Worm (Caenorhabditis elegans) whole organism, L4 larva: ENCODE data around the gene srh-11.

Experiments
- D1046.2 ChIP-seq: fragments of 200-800 bp; sonication (Bioruptor generic); IDR thresholded peaks from 2 replicates; pipeline ENCODE4 v1.3.6; 2022; ENCODE audit warnings: missing genetic modification characterization, missing compliant biosample characterization
- F44E2.7 ChIP-seq: fragments of 200-800 bp; sonication (Bioruptor generic); IDR thresholded peaks from 2 replicates; pipeline ENCODE4 v2.1.2; 2022; ENCODE audit warnings: missing genetic modification characterization, missing compliant biosample characterization
- R02D3.7 ChIP-seq: fragments of 150-350 bp; sonication (generic microtip); optimal IDR thresholded peaks from 3 replicates; lab custom pipeline; 2014; ENCODE audit warnings: missing biosample characterization, missing genetic modification characterization
- Y48G9A.11 ChIP-seq: fragments of 200-800 bp; sonication (Bioruptor generic); IDR thresholded peaks from 2 replicates; pipeline ENCODE4 v1.3.6; 2022; ENCODE audit warnings: missing genetic modification reagents, missing genetic modification characterization, missing compliant biosample characterization
- Y5F2A.4 ChIP-seq: fragments of 200-800 bp; sonication (Bioruptor generic); optimal IDR thresholded peaks from 2 replicates; lab custom pipeline; 2018; ENCODE audit warnings: mild to moderate bottlenecking, missing genetic modification characterization, missing compliant biosample characterization
- Y75B8A.6 ChIP-seq: fragments of 200-800 bp; sonication (Bioruptor generic); IDR thresholded peaks from 2 replicates; pipeline ENCODE4 v1.3.6; 2022; ENCODE audit warnings: missing genetic modification reagents, missing genetic modification characterization, missing compliant biosample characterization
- attf-4 ChIP-seq: sonication (generic microtip); optimal IDR thresholded peaks from 3 replicates; lab custom pipeline; 2017; ENCODE audit warnings: missing biosample characterization, missing genetic modification characterization
- ceh-20 ChIP-seq: fragments of 200-800 bp; sonication (Bioruptor generic); IDR thresholded peaks from 2 replicates; pipeline ENCODE4 v1.3.6; 2022; ENCODE audit warnings: missing genetic modification reagents, missing genetic modification characterization, missing compliant biosample characterization
- ceh-28 ChIP-seq: fragments of 150-350 bp; optimal IDR thresholded peaks from 2 replicates; lab custom pipeline; 2014; ENCODE audit warnings: missing biosample characterization, missing genetic modification reagents, missing genetic modification characterization
- ceh-32 ChIP-seq: sonication (generic microtip); optimal IDR thresholded peaks from 2 replicates; lab custom pipeline; 2016; ENCODE audit warnings: mild to moderate bottlenecking, missing genetic modification characterization, missing compliant biosample characterization; ENCODE audit not compliant: poor library complexity
- ceh-44 ChIP-seq: fragments of 200-800 bp; sonication (Bioruptor generic); IDR thresholded peaks from 2 replicates; pipeline ENCODE4 v1.3.6; 2022; ENCODE audit warnings: missing genetic modification reagents, missing genetic modification characterization, missing compliant biosample characterization
- ceh-62 ChIP-seq: sonication (generic microtip); optimal IDR thresholded peaks from 2 replicates; lab custom pipeline; 2017; ENCODE audit warnings: missing biosample characterization, missing genetic modification characterization
- ctbp-1 ChIP-seq: fragments of 200-800 bp; sonication (Bioruptor generic); IDR thresholded peaks from 2 replicates; pipeline ENCODE4 v1.3.6; 2022; ENCODE audit warnings: missing genetic modification reagents, missing genetic modification characterization, missing compliant biosample characterization
- daf-12 ChIP-seq: fragments of 150-350 bp; optimal IDR thresholded peaks from 2 replicates; lab custom pipeline; 2014; ENCODE audit warnings: missing biosample characterization, missing genetic modification reagents, missing genetic modification characterization
- dmd-9 ChIP-seq: fragments of 200-800 bp; sonication (Bioruptor generic); IDR thresholded peaks from 2 replicates; pipeline ENCODE4 v1.3.6; 2022; ENCODE audit warnings: missing genetic modification reagents, missing genetic modification characterization, missing compliant biosample characterization
- egl-27 ChIP-seq: sonication (generic microtip); optimal IDR thresholded peaks from 3 replicates; lab custom pipeline; 2017; ENCODE audit warnings: missing biosample characterization, missing genetic modification reagents, missing genetic modification characterization
- egl-43 ChIP-seq: fragments of 200-800 bp; sonication (Bioruptor generic); IDR thresholded peaks from 2 replicates; pipeline ENCODE4 v1.3.6; 2022; ENCODE audit warnings: missing genetic modification reagents, missing genetic modification characterization, missing compliant biosample characterization
- fkh-10 ChIP-seq: fragments of 150-350 bp; optimal IDR thresholded peaks from 2 replicates; lab custom pipeline; 2014; ENCODE audit warnings: missing biosample characterization, missing genetic modification reagents, missing genetic modification characterization
- fos-1 ChIP-seq: fragments of 150-350 bp; optimal IDR thresholded peaks from 2 replicates; lab custom pipeline; 2014; ENCODE audit warnings: missing biosample characterization, missing genetic modification characterization
- hif-1 ChIP-seq, 2 experiments: sonication (generic microtip); optimal IDR thresholded peaks; 2 replicates each; lab custom pipeline; 2016 to 2017; ENCODE audit warnings: missing compliant biosample characterization in 2 of 2, missing genetic modification characterization in 2 of 2, missing genetic modification reagents in 2 of 2, missing genotype in 2 of 2, mild to moderate bottlenecking in 1 of 2
- hlh-30 ChIP-seq: sonication (generic microtip); optimal IDR thresholded peaks from 2 replicates; lab custom pipeline; 2017; ENCODE audit warnings: antibody characterized with exemption, mild to moderate bottlenecking, missing genetic modification characterization, missing compliant biosample characterization; ENCODE audit not compliant: insufficient read depth
- hmg-1.1 ChIP-seq: fragments of 200-800 bp; sonication (Bioruptor generic); IDR thresholded peaks from 2 replicates; pipeline ENCODE4 v1.3.6; 2022; ENCODE audit warnings: missing genetic modification reagents, missing genetic modification characterization, missing compliant biosample characterization
- lin-13 ChIP-seq: fragments of 150-350 bp; optimal IDR thresholded peaks from 2 replicates; lab custom pipeline; 2014; ENCODE audit warnings: missing biosample characterization, missing genetic modification reagents, missing genetic modification characterization
- madf-5 ChIP-seq, 2 experiments: fragments of 200-800 bp; sonication (Bioruptor generic); IDR thresholded peaks; 2 replicates each; pipeline ENCODE4 v1.3.6; 2022; ENCODE audit warnings: missing compliant biosample characterization in 2 of 2, missing genetic modification characterization in 2 of 2
- madf-9 ChIP-seq: fragments of 200-800 bp; sonication (Bioruptor generic); conservative IDR thresholded peaks from 2 replicates; pipeline ENCODE4 v1.3.6; 2022; ENCODE audit warnings: missing genetic modification reagents, missing genetic modification characterization, missing compliant biosample characterization
- mdl-1 ChIP-seq, 2 experiments: fragments of 150-350 bp in 1 of 2; sonication (generic microtip) in 1 of 2; optimal IDR thresholded peaks; 2 replicates each; lab custom pipeline; 2014 to 2017; ENCODE audit warnings: missing biosample characterization in 2 of 2, missing genetic modification characterization in 2 of 2
- mep-1 ChIP-seq: fragments of 150-350 bp; sonication (generic microtip); optimal IDR thresholded peaks from 3 replicates; lab custom pipeline; 2014; ENCODE audit warnings: missing biosample characterization, missing genetic modification characterization
- mes-2 ChIP-seq: sonication (generic microtip); optimal IDR thresholded peaks from 2 replicates; lab custom pipeline; 2016; ENCODE audit warnings: missing genotype, mild to moderate bottlenecking, missing genetic modification characterization, missing compliant biosample characterization; ENCODE audit not compliant: poor library complexity, severe bottlenecking
- mxl-2 ChIP-seq: fragments of 200-800 bp; sonication (Bioruptor generic); conservative IDR thresholded peaks from 2 replicates; pipeline ENCODE4 v1.3.6; 2022; ENCODE audit warnings: missing genetic modification reagents, missing genetic modification characterization, missing compliant biosample characterization
- nhr-10 ChIP-seq: fragments of 150-350 bp; optimal IDR thresholded peaks from 2 replicates; lab custom pipeline; 2014; ENCODE audit warnings: missing biosample characterization, missing genetic modification characterization
- nhr-102 ChIP-seq: sonication (generic microtip); optimal IDR thresholded peaks from 2 replicates; lab custom pipeline; 2016; ENCODE audit warnings: mild to moderate bottlenecking, missing genetic modification characterization, moderate library complexity, missing compliant biosample characterization
- nhr-237 ChIP-seq: sonication (generic microtip); optimal IDR thresholded peaks from 2 replicates; lab custom pipeline; 2017; ENCODE audit warnings: missing biosample characterization, missing genetic modification characterization
- nhr-25 ChIP-seq: sonication (generic microtip); optimal IDR thresholded peaks from 2 replicates; lab custom pipeline; 2017; ENCODE audit warnings: missing genetic modification characterization, mild to moderate bottlenecking, missing compliant biosample characterization, antibody characterized with exemption, moderate library complexity, borderline replicate concordance; ENCODE audit not compliant: insufficient read depth
- nhr-41 ChIP-seq: fragments of 200-800 bp; sonication (Bioruptor generic); IDR thresholded peaks from 2 replicates; pipeline ENCODE4 v1.3.6; 2022; ENCODE audit warnings: missing genetic modification reagents, missing genetic modification characterization, missing compliant biosample characterization
- nhr-42 ChIP-seq: fragments of 200-800 bp; sonication (Bioruptor generic); IDR thresholded peaks from 2 replicates; pipeline ENCODE4 v1.3.6; 2022; ENCODE audit warnings: missing genetic modification characterization, missing compliant biosample characterization
- nhr-48 ChIP-seq: sonication (generic microtip); optimal IDR thresholded peaks from 2 replicates; lab custom pipeline; 2016; ENCODE audit warnings: mild to moderate bottlenecking, missing genetic modification characterization, missing compliant biosample characterization
- nhr-76 ChIP-seq: fragments of 150-350 bp; optimal IDR thresholded peaks from 2 replicates; lab custom pipeline; 2014; ENCODE audit warnings: missing biosample characterization, missing genetic modification characterization
- nhr-77 ChIP-seq: fragments of 150-350 bp; optimal IDR thresholded peaks from 2 replicates; lab custom pipeline; 2014; ENCODE audit warnings: missing biosample characterization, missing genetic modification characterization
- pha-4 ChIP-seq, 2 experiments: fragments of 150-350 bp in 1 of 2; fragments of 200-800 bp in 1 of 2; sonication (Bioruptor generic) in 1 of 2; IDR thresholded peaks in 1 of 2; optimal IDR thresholded peaks in 1 of 2; 2 replicates each; pipeline versions ENCODE4 v1.3.6 to Lab custom; 2014 to 2022; ENCODE audit warnings: missing genetic modification characterization in 2 of 2, missing genetic modification reagents in 2 of 2, missing biosample characterization in 1 of 2, missing compliant biosample characterization in 1 of 2
- php-3 ChIP-seq: fragments of 200-800 bp; sonication (Bioruptor generic); IDR thresholded peaks from 2 replicates; pipeline ENCODE4 v1.3.6; 2022; ENCODE audit warnings: missing genetic modification reagents, missing genetic modification characterization, missing compliant biosample characterization
- pqm-1 ChIP-seq: sonication (generic microtip); optimal IDR thresholded peaks from 2 replicates; lab custom pipeline; 2017; ENCODE audit warnings: missing biosample characterization, missing genetic modification characterization
- sdz-12 ChIP-seq: fragments of 200-800 bp; sonication (Bioruptor generic); optimal IDR thresholded peaks from 2 replicates; lab custom pipeline; 2018; ENCODE audit warnings: mild to moderate bottlenecking, missing genetic modification characterization, missing compliant biosample characterization
- spr-1 ChIP-seq: sonication (generic microtip); optimal IDR thresholded peaks from 2 replicates; lab custom pipeline; 2016; ENCODE audit warnings: mild to moderate bottlenecking, missing genetic modification characterization, missing compliant biosample characterization
- tag-97 ChIP-seq: fragments of 200-800 bp; sonication (Bioruptor generic); IDR thresholded peaks from 2 replicates; pipeline ENCODE4 v1.3.6; 2022; ENCODE audit warnings: missing genetic modification characterization, missing compliant biosample characterization
- tra-1 ChIP-seq: fragments of 200-800 bp; sonication (Bioruptor generic); IDR thresholded peaks from 2 replicates; pipeline ENCODE4 v1.3.6; 2022; ENCODE audit warnings: missing genetic modification reagents, missing genetic modification characterization, missing compliant biosample characterization
- unc-39 ChIP-seq: sonication (generic microtip); optimal IDR thresholded peaks from 2 replicates; lab custom pipeline; 2017; ENCODE audit warnings: missing biosample characterization, missing genetic modification characterization
- unc-62 ChIP-seq, 3 experiments: fragments of 150-350 bp in 1 of 3; sonication (generic microtip); optimal IDR thresholded peaks in 2 of 3; peaks in 1 of 3; 1 replicate in 1 of 3; 2 replicates in 2 of 3; lab custom pipeline; 2014 to 2017; ENCODE audit warnings: missing biosample characterization in 3 of 3, missing genetic modification characterization in 3 of 3, missing genetic modification reagents in 3 of 3, missing genotype in 1 of 3
- zfp-3 ChIP-seq: fragments of 200-800 bp; sonication (Bioruptor generic); conservative IDR thresholded peaks from 2 replicates; pipeline ENCODE4 v1.3.6; 2022; ENCODE audit warnings: missing genetic modification reagents, missing genetic modification characterization, missing compliant biosample characterization
- zip-11 ChIP-seq: fragments of 200-800 bp; sonication (Bioruptor generic); IDR thresholded peaks from 2 replicates; pipeline ENCODE4 v1.3.6; 2022; ENCODE audit warnings: missing genetic modification characterization, missing compliant biosample characterization

Gene srh-11

DNA sequence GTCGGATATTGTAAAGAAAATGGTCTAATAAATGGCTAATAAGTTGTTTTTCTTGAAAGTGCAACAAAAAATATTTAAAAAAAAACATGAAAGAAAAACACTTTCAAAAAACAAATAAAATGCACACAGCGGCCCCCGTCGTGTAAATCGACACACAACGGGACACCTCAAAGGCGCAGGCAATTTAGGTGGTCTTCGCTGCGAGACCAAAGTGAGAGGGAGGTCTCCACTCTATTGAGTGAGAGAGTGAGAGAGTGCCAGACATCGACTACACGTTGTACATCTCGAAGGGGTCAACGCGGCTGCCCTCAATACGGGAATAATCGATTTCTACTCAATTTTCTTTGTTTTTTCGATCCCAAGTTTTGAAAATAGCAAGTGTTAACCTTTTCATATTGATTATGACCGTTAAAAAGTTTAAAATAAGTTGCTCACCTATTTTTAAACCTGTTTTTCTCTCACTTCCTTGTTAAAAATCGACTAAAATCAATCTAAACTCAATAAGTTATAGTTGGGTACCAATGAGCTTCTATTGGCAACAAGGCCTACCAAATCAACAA lies 32.0 kb downstream of the srh-11 start, which contains the start of gene sec-16A.2 (continued):
- TF ChIP-seq mep-1, result peak; percentile 85
- TF ChIP-seq unc-39 (tag; lab: Kevin White, UChicago), result no peak
- TF ChIP-seq R02D3.7 (tag; lab: Kevin White, UChicago), result no peak
- no peak for TF ChIP-seq pha-4 (GFP tag; IDR thresholded peaks at IDR 0.05; lab: Robert Waterston, UW)
- peak; percentile 64 for TF ChIP-seq pha-4 (tag; optimal IDR thresholded peaks at IDR 0.05; lab: Kevin White, UChicago)
- no peak for TF ChIP-seq nhr-237 (tag; lab: Kevin White, UChicago)
- TF ChIP-seq Y48G9A.11, result no peak
- no peak for TF ChIP-seq sdz-12 (GFP tag; lab: Kevin White, UChicago)
- TF ChIP-seq nhr-41 (GFP tag; lab: Robert Waterston, UW), result no peak
- no peak for TF ChIP-seq nhr-48
- TF ChIP-seq unc-62 (GFP tag; optimal IDR thresholded peaks at IDR 0.05 in 1 of 2; lab: Kevin White, UChicago), result no peak
- no peak for TF ChIP-seq unc-62 (tag; optimal IDR thresholded peaks at IDR 0.05; lab: Kevin White, UChicago)
- no peak for TF ChIP-seq egl-27 (tag; lab: Kevin White, UChicago)
- 0 out of 2 replicates have a peak, but pooled peaks have one; percentile 16 for TF ChIP-seq nhr-42 (GFP tag; lab: Robert Waterston, UW)
- TF ChIP-seq mxl-2 (GFP tag; lab: Robert Waterston, UW), result no peak
- TF ChIP-seq mes-2 (tag; lab: Kevin White, UChicago), result peak; percentile 75
- TF ChIP-seq ceh-20 (GFP tag; lab: Robert Waterston, UW), result no peak
- no peak for TF ChIP-seq zfp-3 (GFP tag; lab: Robert Waterston, UW)
- TF ChIP-seq hmg-1.1 (GFP tag; lab: Robert Waterston, UW), result peak; percentile 79
- peak; percentile 77 for TF ChIP-seq lin-13 (GFP tag; lab: Kevin White, UChicago)
- TF ChIP-seq ceh-62 (tag; lab: Kevin White, UChicago), result no peak
- TF ChIP-seq zip-11 (GFP tag; lab: Robert Waterston, UW), result no peak
- no peak for TF ChIP-seq php-3
- no peak for TF ChIP-seq ceh-44 (GFP tag; lab: Robert Waterston, UW)
- TF ChIP-seq hlh-30 (tag; lab: Kevin White, UChicago), result peak; percentile 58
- no peak for TF ChIP-seq F44E2.7 (GFP tag; lab: Robert Waterston, UW)
- TF ChIP-seq ceh-32 (tag; lab: Kevin White, UChicago), result no peak
- TF ChIP-seq daf-12, result no peak
- TF ChIP-seq fos-1 (tag; lab: Kevin White, UChicago), result no peak
- no peak for TF ChIP-seq tra-1 (GFP tag; lab: Robert Waterston, UW)
- TF ChIP-seq attf-4, result no peak
- TF ChIP-seq D1046.2 (GFP tag; lab: Robert Waterston, UW), result no peak
- TF ChIP-seq madf-9, result no peak
- TF ChIP-seq mdl-1 (tag; optimal IDR thresholded peaks at IDR 0.05; lab: Kevin White, UChicago), result peak in 1 of 2 experiments; percentile 59
- no peak for TF ChIP-seq nhr-102
- no peak for TF ChIP-seq Y75B8A.6 (GFP tag; lab: Robert Waterston, UW)
- no peak for TF ChIP-seq egl-43 (GFP tag; lab: Robert Waterston, UW)
- TF ChIP-seq dmd-9 (GFP tag; lab: Robert Waterston, UW), result no peak
- TF ChIP-seq tag-97 (GFP tag; lab: Robert Waterston, UW), result no peak
- TF ChIP-seq nhr-25 (tag; lab: Kevin White, UChicago), result peak; percentile 13
- no peak for TF ChIP-seq spr-1 (tag; lab: Kevin White, UChicago)
- TF ChIP-seq hif-1 (tag; optimal IDR thresholded peaks at IDR 0.05; lab: Kevin White, UChicago), result peak in 1 of 2 experiments; percentile 52
- peak; percentile 48; the same call in 1 of the 2 replicates for TF ChIP-seq ctbp-1 (GFP tag; lab: Robert Waterston, UW)
- peak; percentile 23 for TF ChIP-seq fkh-10 (GFP tag; lab: Kevin White, UChicago)
- TF ChIP-seq pqm-1 (tag; lab: Kevin White, UChicago), result peak; percentile 37
- peak; percentile 67 for TF ChIP-seq nhr-77 (tag; lab: Kevin White, UChicago)
- no peak for TF ChIP-seq nhr-10 (tag; lab: Kevin White, UChicago)
- no peak for TF ChIP-seq Y5F2A.4 (GFP tag; lab: Kevin White, UChicago)
- no peak for TF ChIP-seq ceh-28
- no peak for TF ChIP-seq madf-5 (GFP tag; IDR thresholded peaks at IDR 0.05; lab: Robert Waterston, UW)
- no peak for TF ChIP-seq nhr-76
